Worm (Caenorhabditis elegans) whole organism, L2 larva: ENCODE results near the gene T01D1.8.

Source experiments
- aly-2 ChIP-seq: fragments of 150-350 bp; optimal IDR thresholded peaks from 2 replicates; lab custom pipeline; 2014; ENCODE audit warnings: missing biosample characterization, missing genetic modification characterization
- blmp-1 ChIP-seq: sonication (generic microtip); optimal IDR thresholded peaks from 2 replicates; lab custom pipeline; 2017; ENCODE audit warnings: missing genetic modification characterization, mild to moderate bottlenecking, missing compliant biosample characterization, antibody characterized with exemption, moderate library complexity; ENCODE audit not compliant: insufficient read depth
- egl-27 ChIP-seq: sonication (generic microtip); optimal IDR thresholded peaks from 3 replicates; lab custom pipeline; 2017; ENCODE audit warnings: missing biosample characterization, missing genetic modification reagents, missing genetic modification characterization
- fos-1 ChIP-seq: fragments of 150-350 bp; optimal IDR thresholded peaks from 2 replicates; lab custom pipeline; 2014; ENCODE audit warnings: missing biosample characterization, missing genetic modification characterization
- nhr-25 ChIP-seq: fragments of 150-350 bp; sonication (generic microtip); optimal IDR thresholded peaks from 3 replicates; lab custom pipeline; 2014; ENCODE audit warnings: missing biosample characterization, missing genetic modification characterization
- ztf-4 ChIP-seq: fragments of 150-350 bp; optimal IDR thresholded peaks from 2 replicates; lab custom pipeline; 2014; ENCODE audit warnings: missing biosample characterization, missing genetic modification characterization

DNA sequence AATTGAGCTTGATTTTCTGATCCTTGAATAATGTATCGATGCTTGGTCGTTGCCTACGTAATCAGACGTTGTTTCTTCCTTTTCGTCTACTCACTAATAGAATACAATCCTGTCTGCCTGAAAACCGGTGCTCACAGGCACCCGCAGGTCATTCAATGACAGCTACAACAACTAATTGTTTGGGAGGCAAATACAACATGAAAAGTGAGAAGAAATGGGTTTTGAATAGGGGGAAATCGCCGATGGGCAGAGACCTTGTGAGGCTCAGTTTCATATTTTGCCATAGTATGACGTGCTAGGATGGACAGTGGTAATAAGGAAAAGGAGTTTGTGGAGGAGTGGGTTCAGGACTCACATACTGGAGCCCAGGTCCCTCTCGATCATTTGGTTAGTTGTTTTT is 10.1 kb downstream of the T01D1.8 start, which contains the start of gene chs-2:
- no peak for TF ChIP-seq blmp-1 (tag; lab: Kevin White, UChicago)
- no peak for TF ChIP-seq fos-1 (tag; lab: Kevin White, UChicago)
- TF ChIP-seq aly-2 (tag; lab: Kevin White, UChicago) = no peak
- no peak for TF ChIP-seq nhr-25 (tag; lab: Kevin White, UChicago)
- TF ChIP-seq egl-27 = no peak
- no peak for TF ChIP-seq ztf-4
